Worm (Caenorhabditis elegans): ENCODE measurements around the gene hrg-1.

Gene hrg-1

ce11 chrX:4011919-4012318, 4.1 kb downstream of the hrg-1 start, which contains the start of gene mop-25.1:
TSS of gene mop-25.1 (plus strand) at chrX:4012219.
- TF ChIP-seq zip-8 (tag; optimal IDR thresholded peaks at IDR 0.05) (no peak), ztf-11 (tag; optimal IDR thresholded peaks at IDR 0.05) (no peak), ces-1 (GFP tag; optimal IDR thresholded peaks at IDR 0.05) (no peak), blmp-1 (tag; optimal IDR thresholded peaks at IDR 0.05) (no peak), hlh-1 (tag; optimal IDR thresholded peaks at IDR 0.05) (no peak), elt-1 (tag; optimal IDR thresholded peaks at IDR 0.05; ENCODE audit: borderline replicate concordance, insufficient read depth) (no peak), cnd-1 (tag; optimal IDR thresholded peaks at IDR 0.05) (no peak), ham-2 (GFP tag; optimal IDR thresholded peaks at IDR 0.05) (no peak), tbx-8 (GFP tag; optimal IDR thresholded peaks at IDR 0.05) (no peak), lsy-2 (tag; optimal IDR thresholded peaks at IDR 0.05) (no peak), pha-4 (tag; optimal IDR thresholded peaks at IDR 0.05) (no peak), mls-2 (tag; optimal IDR thresholded peaks at IDR 0.05) (no peak), elt-3 (tag; optimal IDR thresholded peaks at IDR 0.05) (no peak), nhr-2 (tag; optimal IDR thresholded peaks at IDR 0.05) (no peak), bed-3 (GFP tag; optimal IDR thresholded peaks at IDR 0.05) (no peak)

- TF ChIP-seq nhr-2 (tag; optimal IDR thresholded peaks at IDR 0.05) (peak; percentile 73), blmp-1 (tag; optimal IDR thresholded peaks at IDR 0.05) (no peak), ceh-39 (tag; optimal IDR thresholded peaks at IDR 0.05) (peak; percentile 27), mep-1 (tag; optimal IDR thresholded peaks at IDR 0.05) (no peak), ces-1 (GFP tag; optimal IDR thresholded peaks at IDR 0.05) (peak; percentile 65), lin-32 (GFP tag; optimal IDR thresholded peaks at IDR 0.05) (peak; percentile 46), cnd-1 (tag; optimal IDR thresholded peaks at IDR 0.05) (peak; percentile 35), elt-1 (tag; optimal IDR thresholded peaks at IDR 0.05; ENCODE audit: borderline replicate concordance, insufficient read depth) (no peak), hlh-1 (tag; optimal IDR thresholded peaks at IDR 0.05) (peak; percentile 54), elt-3 (tag; optimal IDR thresholded peaks at IDR 0.05) (no peak), snpc-4 (tag; optimal IDR thresholded peaks at IDR 0.05) (no peak)
Observed at ce11 chrX:4010383-4010782, 5.6 kb downstream of the hrg-1 start.

ce11 chrX:4008922-4009321, 7.1 kb downstream of the hrg-1 start:
- TF ChIP-seq flh-1 (GFP tag; optimal IDR thresholded peaks at IDR 0.05) (no peak), unc-62 (GFP tag; optimal IDR thresholded peaks at IDR 0.05) (no peak), cnd-1 (tag; optimal IDR thresholded peaks at IDR 0.05) (no peak), nhr-12 (tag; optimal IDR thresholded peaks at IDR 0.05) (no peak), pha-4 (tag; optimal IDR thresholded peaks at IDR 0.05) (no peak), unc-120 (tag; optimal IDR thresholded peaks at IDR 0.05; ENCODE audit: poor library complexity, severe bottlenecking) (no peak), lin-13 (tag; optimal IDR thresholded peaks at IDR 0.05) (no peak), sptf-1 (tag; optimal IDR thresholded peaks at IDR 0.05) (no peak), bed-3 (GFP tag; optimal IDR thresholded peaks at IDR 0.05) (no peak), nhr-76 (tag; optimal IDR thresholded peaks at IDR 0.05) (no peak), mab-5 (tag; optimal IDR thresholded peaks at IDR 0.05) (no peak), lsy-2 (tag; optimal IDR thresholded peaks at IDR 0.05) (no peak), nhr-28 (tag; optimal IDR thresholded peaks at IDR 0.05) (no peak), ztf-11 (tag; optimal IDR thresholded peaks at IDR 0.05) (no peak), tbx-8 (GFP tag; optimal IDR thresholded peaks at IDR 0.05) (no peak), sem-2 (GFP tag; optimal IDR thresholded peaks at IDR 0.05) (no peak), mep-1 (tag; optimal IDR thresholded peaks at IDR 0.05) (no peak)

- TF ChIP-seq snpc-4 (tag; optimal IDR thresholded peaks at IDR 0.05) = no peak
- TF ChIP-seq mls-2 (tag; optimal IDR thresholded peaks at IDR 0.05) = no peak
- TF ChIP-seq nhr-237 (tag; optimal IDR thresholded peaks at IDR 0.05) = no peak
- no peak for TF ChIP-seq unc-39 (tag; optimal IDR thresholded peaks at IDR 0.05)
- TF ChIP-seq hlh-1 (tag; optimal IDR thresholded peaks at IDR 0.05) = no peak
- no peak for TF ChIP-seq zip-8 (tag; optimal IDR thresholded peaks at IDR 0.05)
- TF ChIP-seq elt-1 (tag; optimal IDR thresholded peaks at IDR 0.05; ENCODE audit: borderline replicate concordance, insufficient read depth) = no peak
- no peak for TF ChIP-seq nhr-2 (tag; optimal IDR thresholded peaks at IDR 0.05)
- no peak for TF ChIP-seq lsy-2 (tag; optimal IDR thresholded peaks at IDR 0.05)
- TF ChIP-seq sptf-1 (tag; optimal IDR thresholded peaks at IDR 0.05) = no peak
- TF ChIP-seq nhr-76 (tag; optimal IDR thresholded peaks at IDR 0.05) = no peak
- no peak for TF ChIP-seq M03D4.4 (tag; optimal IDR thresholded peaks at IDR 0.05)
- no peak for TF ChIP-seq sem-2 (GFP tag; optimal IDR thresholded peaks at IDR 0.05)
- TF ChIP-seq ztf-11 (tag; optimal IDR thresholded peaks at IDR 0.05) = no peak
- TF ChIP-seq elt-3 (tag; optimal IDR thresholded peaks at IDR 0.05) = no peak
- TF ChIP-seq ham-2 (GFP tag; optimal IDR thresholded peaks at IDR 0.05) = no peak
Observed at ce11 chrX:4007724-4008123, 8.3 kb downstream of the hrg-1 start.

- TF ChIP-seq hlh-1 (tag; optimal IDR thresholded peaks at IDR 0.05) (no peak), nhr-12 (tag; optimal IDR thresholded peaks at IDR 0.05) (no peak), drap-1 (GFP tag; optimal IDR thresholded peaks at IDR 0.05) (no peak), lin-32 (GFP tag; optimal IDR thresholded peaks at IDR 0.05) (no peak), pha-4 (tag; optimal IDR thresholded peaks at IDR 0.05) (no peak), ham-2 (GFP tag; optimal IDR thresholded peaks at IDR 0.05) (no peak), mab-5 (tag; optimal IDR thresholded peaks at IDR 0.05) (no peak), unc-39 (tag; optimal IDR thresholded peaks at IDR 0.05) (no peak), mls-2 (tag; optimal IDR thresholded peaks at IDR 0.05) (no peak), bed-3 (GFP tag; optimal IDR thresholded peaks at IDR 0.05) (no peak), nhr-2 (tag; optimal IDR thresholded peaks at IDR 0.05) (no peak), lin-13 (tag; optimal IDR thresholded peaks at IDR 0.05) (no peak), nhr-237 (tag; optimal IDR thresholded peaks at IDR 0.05) (no peak), sptf-1 (tag; optimal IDR thresholded peaks at IDR 0.05) (no peak), lsy-2 (tag; optimal IDR thresholded peaks at IDR 0.05) (no peak)
Observed at ce11 chrX:4006966-4007365, 9.1 kb downstream of the hrg-1 start.
